Fruit fly (Drosophila melanogaster): ENCODE results near the gene CG17672.

Gene CG17672

DNA sequence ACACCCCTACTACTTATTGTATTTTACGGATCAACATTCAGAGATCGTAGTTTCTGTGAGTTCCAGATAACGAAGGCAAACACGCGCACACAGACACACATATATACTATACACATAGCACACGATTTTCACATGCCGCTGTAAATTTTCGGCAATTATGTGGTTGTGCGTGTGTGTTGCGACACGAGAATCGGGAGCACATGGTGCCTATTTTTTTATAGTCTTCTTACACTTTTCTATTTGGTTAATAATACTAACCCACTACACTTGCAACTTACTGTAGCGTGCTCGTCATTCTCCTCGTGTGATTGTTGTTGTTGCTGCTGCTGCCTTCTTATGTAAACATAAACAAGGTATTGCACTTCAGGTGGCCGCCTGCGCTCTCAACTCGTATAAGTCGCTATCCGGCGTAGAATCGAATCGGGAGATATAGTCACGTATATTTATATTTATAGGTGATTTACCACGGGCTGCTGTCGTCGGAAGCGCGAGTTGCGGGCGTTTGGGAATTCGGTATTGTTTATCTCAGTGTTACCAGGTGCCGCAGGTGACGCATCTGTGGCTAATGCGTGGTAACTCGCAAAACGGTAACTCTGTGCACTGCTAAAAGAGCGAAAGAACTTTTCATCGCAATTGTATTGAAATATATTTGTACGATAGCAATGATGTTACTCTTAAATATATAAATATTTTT lies 6.5 kb upstream of the CG17672 start, which contains the start of gene Adk2 (continued):
- TF ChIP-seq Mes4 (GFP tag; optimal IDR thresholded peaks at IDR 0.05): peak; percentile 11
- peak; percentile 80 for TF ChIP-seq NFAT (GFP tag; IDR thresholded peaks at IDR 0.05)
- TF ChIP-seq ftz-f1 (GFP tag; optimal IDR thresholded peaks at IDR 0.05): no peak
- TF ChIP-seq Dip3 (GFP tag; optimal IDR thresholded peaks at IDR 0.05): peak; percentile 18
- TF ChIP-seq Hr39 (optimal IDR thresholded peaks at IDR 0.05): no peak
- peak; percentile 48 for TF ChIP-seq CG12769 (tag; optimal IDR thresholded peaks at IDR 0.05)
- peak; percentile 79 for TF ChIP-seq gfzf (GFP tag; optimal IDR thresholded peaks at IDR 0.05)
- no peak for TF ChIP-seq CG12155 (GFP tag; optimal IDR thresholded peaks at IDR 0.05)
- no peak for TF ChIP-seq CG17612 (GFP tag; IDR thresholded peaks at IDR 0.05)
- TF ChIP-seq CG10543 (GFP tag; optimal IDR thresholded peaks at IDR 0.05): peak; percentile 27
- no peak for TF ChIP-seq rib (GFP tag; IDR thresholded peaks at IDR 0.05)
- TF ChIP-seq MTF-1 (GFP tag; optimal IDR thresholded peaks at IDR 0.05; ENCODE audit: borderline replicate concordance): peak; percentile 2
- TF ChIP-seq B-H1 (GFP tag; IDR thresholded peaks at IDR 0.05): peak; percentile 20; the same call in 2 of the 3 replicates
- peak; percentile 54 for TF ChIP-seq Dref (GFP tag; IDR thresholded peaks at IDR 0.05)
- peak; percentile 49; the same call in 1 of the 2 replicates for TF ChIP-seq Taf1 (GFP tag; IDR thresholded peaks at IDR 0.05)
- TF ChIP-seq vvl (GFP tag; IDR thresholded peaks at IDR 0.05): peak; percentile 56
- TF ChIP-seq knrl (GFP tag; IDR thresholded peaks at IDR 0.05; ENCODE audit: partially characterized antibody): no peak; the same call in 2 of the 3 replicates
- TF ChIP-seq kni (GFP tag; optimal IDR thresholded peaks at IDR 0.05): peak; percentile 41
- TF ChIP-seq ken (GFP tag; IDR thresholded peaks at IDR 0.05): 0 out of 3 replicates have a peak, but pooled peaks have one; percentile 39
- TF ChIP-seq ash1 (GFP tag; optimal IDR thresholded peaks at IDR 0.05): no peak
- peak; percentile 13; the same call in 1 of the 2 replicates for TF ChIP-seq CG17328 (GFP tag; IDR thresholded peaks at IDR 0.05)
- peak; percentile 75 for TF ChIP-seq CG32532 (GFP tag; IDR thresholded peaks at IDR 0.05)
- peak; percentile 50; the same call in 1 of the 2 replicates for TF ChIP-seq Awh (GFP tag; IDR thresholded peaks at IDR 0.05)
- TF ChIP-seq Atf-2 (GFP tag; optimal IDR thresholded peaks at IDR 0.05): no peak
- peak; percentile 25 for TF ChIP-seq CG33213 (GFP tag; optimal IDR thresholded peaks at IDR 0.05)
- TF ChIP-seq cwo (GFP tag; optimal IDR thresholded peaks at IDR 0.05): peak; percentile 84
- TF ChIP-seq croc (GFP tag; conservative IDR thresholded peaks at IDR 0.05): no peak
- no peak for TF ChIP-seq CG13296 (GFP tag; optimal IDR thresholded peaks at IDR 0.05)
- TF ChIP-seq Nf-YA (GFP tag; IDR thresholded peaks at IDR 0.05): 0 out of 2 replicates have a peak, but pooled peaks have one; percentile 27
- TF ChIP-seq CG42726 (GFP tag; IDR thresholded peaks at IDR 0.05; ENCODE audit: partially characterized antibody): 0 out of 2 replicates have a peak, but pooled peaks have one; percentile 56
- TF ChIP-seq mld (GFP tag; IDR thresholded peaks at IDR 0.05; ENCODE audit: partially characterized antibody): no peak
- no peak for TF ChIP-seq CG6254 (GFP tag; optimal IDR thresholded peaks at IDR 0.05)
- TF ChIP-seq Dbx (GFP tag; IDR thresholded peaks at IDR 0.05): peak; percentile 55; the same call in 2 of the 3 replicates
- TF ChIP-seq ac (GFP tag; optimal IDR thresholded peaks at IDR 0.05): no peak
- peak; percentile 69; the same call in 2 of the 3 replicates for TF ChIP-seq CG34422 (GFP tag; IDR thresholded peaks at IDR 0.05)
- TF ChIP-seq Bgb (GFP tag; IDR thresholded peaks at IDR 0.05; ENCODE audit: partially characterized antibody): peak; percentile 53
- 0 out of 2 replicates have a peak, but pooled peaks have one; percentile 27 for TF ChIP-seq ro (GFP tag; IDR thresholded peaks at IDR 0.05)
- no peak for TF ChIP-seq tio (GFP tag; optimal IDR thresholded peaks at IDR 0.05)
- TF ChIP-seq CG2120 (GFP tag; optimal IDR thresholded peaks at IDR 0.05): no peak
- TF ChIP-seq CG16815 (GFP tag; optimal IDR thresholded peaks at IDR 0.05): no peak
- 0 out of 2 replicates have a peak, but pooled peaks have one; percentile 48 for TF ChIP-seq bbx (GFP tag; IDR thresholded peaks at IDR 0.05; ENCODE audit: partially characterized antibody)
- TF ChIP-seq ems (GFP tag; optimal IDR thresholded peaks at IDR 0.05): peak; percentile 20
- TF ChIP-seq MESR4 (GFP tag; optimal IDR thresholded peaks at IDR 0.05): peak; percentile 90
- TF ChIP-seq Side (GFP tag; optimal IDR thresholded peaks at IDR 0.05): no peak
- peak; percentile 16 for TF ChIP-seq Dp (GFP tag; optimal IDR thresholded peaks at IDR 0.05)
- peak; percentile 44 for TF ChIP-seq Opbp (GFP tag; IDR thresholded peaks at IDR 0.05; ENCODE audit: partially characterized antibody)
- peak; percentile 8; the same call in 1 of the 2 replicates for TF ChIP-seq CG7372 (GFP tag; IDR thresholded peaks at IDR 0.05)
- peak; percentile 34; the same call in 1 of the 2 replicates for TF ChIP-seq cas (GFP tag; IDR thresholded peaks at IDR 0.05)
- TF ChIP-seq E2f2 (GFP tag; IDR thresholded peaks at IDR 0.05): peak; percentile 20; the same call in 1 of the 2 replicates

All from whole organism, embryonic.